Worm (Caenorhabditis elegans): ENCODE measurements around the gene T11B7.2.
A peak's percentile ranks its signal among the peaks of the same experiment; 100 is the strongest.

The T11B7.2 gene

ce11 chrIV:8891131-8891530 lies 46.8 kb upstream of the T11B7.2 start, which contains the start of gene spr-2 (continued):
- TF ChIP-seq mef-2 (tag; optimal IDR thresholded peaks at IDR 0.05) (peak; percentile 5), egl-27 (tag; optimal IDR thresholded peaks at IDR 0.05) (no peak), dsc-1 (tag; optimal IDR thresholded peaks at IDR 0.05) (peak; percentile 75), nhr-20 (tag; optimal IDR thresholded peaks at IDR 0.05) (peak; percentile 81), tbx-2 (tag; optimal IDR thresholded peaks at IDR 0.05) (peak; percentile 78), hlh-17 (GFP tag; optimal IDR thresholded peaks at IDR 0.05; ENCODE audit: borderline replicate concordance) (no peak), zag-1 (tag; optimal IDR thresholded peaks at IDR 0.05) (no peak), nhr-47 (tag; optimal IDR thresholded peaks at IDR 0.05) (peak; percentile 84), rnt-1 (tag; optimal IDR thresholded peaks at IDR 0.05) (peak; percentile 84), ets-5 (GFP tag; IDR thresholded peaks at IDR 0.05) (no peak), C04F5.9 (tag; optimal IDR thresholded peaks at IDR 0.05) (peak; percentile 14), unc-86 (tag; optimal IDR thresholded peaks at IDR 0.05) (peak; percentile 59), nhr-71 (tag; optimal IDR thresholded peaks at IDR 0.05) (peak; percentile 89), skn-1 (tag; optimal IDR thresholded peaks at IDR 0.05) (peak; percentile 52), nhr-19 (GFP tag; conservative IDR thresholded peaks at IDR 0.05) (peak; percentile 75), aly-2 (tag; optimal IDR thresholded peaks at IDR 0.05) (peak; percentile 41), nhr-28 (tag; optimal IDR thresholded peaks at IDR 0.05) (no peak), lsy-2 (tag; optimal IDR thresholded peaks at IDR 0.05) (peak; percentile 84 to 87), ceh-82 (tag; optimal IDR thresholded peaks at IDR 0.05) (peak; percentile 21 to 65 (median 54)), grh-1 (GFP tag; IDR thresholded peaks at IDR 0.05) (0 out of 2 replicates have a peak, but pooled peaks have one; percentile 18), efl-1 (optimal IDR thresholded peaks at IDR 0.05) (peak; percentile 81 to 89), efl-1 (GFP tag; optimal IDR thresholded peaks at IDR 0.05 in 1 of 2) (peak; percentile 86 to 99), lin-13 (GFP tag; optimal IDR thresholded peaks at IDR 0.05) (peak; percentile 42), xbp-1 (tag; optimal IDR thresholded peaks at IDR 0.05) (peak; percentile 80), C16A3.4 (tag; optimal IDR thresholded peaks at IDR 0.05) (peak; percentile 76), nhr-237 (tag; optimal IDR thresholded peaks at IDR 0.05) (no peak), mab-9 (GFP tag; IDR thresholded peaks at IDR 0.05) (no peak), blmp-1 (tag; optimal IDR thresholded peaks at IDR 0.05) (peak; percentile 64), ceh-8 (GFP tag; optimal IDR thresholded peaks at IDR 0.05) (peak; percentile 68), sox-4 (tag; optimal IDR thresholded peaks at IDR 0.05) (peak; percentile 4), nhr-76 (tag; optimal IDR thresholded peaks at IDR 0.05) (no peak), nhr-85 (tag) (peak; percentile 76), lin-14 (GFP tag; optimal IDR thresholded peaks at IDR 0.05) (peak; percentile 81), mdl-1 (tag; optimal IDR thresholded peaks at IDR 0.05) (peak in 1 of 2 experiments; percentile 48), lin-39 (tag; optimal IDR thresholded peaks at IDR 0.05) (peak; percentile 75), nhr-11 (tag; optimal IDR thresholded peaks at IDR 0.05) (peak; percentile 67), ceh-90 (tag; optimal IDR thresholded peaks at IDR 0.05) (no peak)

ce11 chrIV:8888525-8889026 lies 44.2 kb upstream of the T11B7.2 start, which contains the start of gene oma-1:
oma-1 (plus strand) TSS chrIV:8888976.
- no peak for TF ChIP-seq unc-62 (GFP tag; optimal IDR thresholded peaks at IDR 0.05)
- TF ChIP-seq nhr-85 (tag): peak; percentile 35

- TF ChIP-seq mdl-1 (tag; optimal IDR thresholded peaks at IDR 0.05) (no peak), snpc-4 (tag; optimal IDR thresholded peaks at IDR 0.05) (no peak), xbp-1 (tag; optimal IDR thresholded peaks at IDR 0.05) (no peak), egl-27 (tag; optimal IDR thresholded peaks at IDR 0.05) (no peak), ces-1 (GFP tag; optimal IDR thresholded peaks at IDR 0.05) (no peak), pag-3 (tag; optimal IDR thresholded peaks at IDR 0.05; ENCODE audit: borderline replicate concordance, insufficient read depth) (no peak), sup-37 (GFP tag; optimal IDR thresholded peaks at IDR 0.05) (no peak), efl-1 (optimal IDR thresholded peaks at IDR 0.05) (no peak), efl-1 (GFP tag; optimal IDR thresholded peaks at IDR 0.05 in 1 of 2) (no peak), efl-3 (GFP tag; optimal IDR thresholded peaks at IDR 0.05) (no peak), grh-1 (GFP tag; IDR thresholded peaks at IDR 0.05) (no peak), rnt-1 (tag; optimal IDR thresholded peaks at IDR 0.05) (no peak), unc-98 (GFP tag; IDR thresholded peaks at IDR 0.05) (no peak), skn-1 (tag; optimal IDR thresholded peaks at IDR 0.05) (no peak), Y116A8C.19 (tag; optimal IDR thresholded peaks at IDR 0.05; ENCODE audit: borderline replicate concordance) (no peak), hlh-4 (tag; optimal IDR thresholded peaks at IDR 0.05) (no peak), pax-3 (tag; optimal IDR thresholded peaks at IDR 0.05) (no peak), C16A3.4 (tag; optimal IDR thresholded peaks at IDR 0.05) (no peak), dsc-1 (tag; optimal IDR thresholded peaks at IDR 0.05) (no peak)
Observed at ce11 chrIV:8886228-8886627, 41.9 kb upstream of the T11B7.2 start, which contains the start of gene C09G9.5. C09G9.5 (plus strand) TSS chrIV:8886528.

Data from whole organism, L1 larva.